Worm (Caenorhabditis elegans): ENCODE results near the gene Y59C2A.1.
"Not testable (repeated sequence)": the region's sequence is repeated elsewhere in the genome, so short reads cannot be mapped to it uniquely, and the experiment has no call there.

Y59C2A.1 gene

ce11 chrII:2207812-2208211 is at the start of gene Y59C2A.1:
Gene Y59C2A.1 (plus strand): TSS chrII:2208112.
- TF ChIP-seq nhr-237 (tag; optimal IDR thresholded peaks at IDR 0.05) (no peak), dmd-4 (tag; optimal IDR thresholded peaks at IDR 0.05) (no peak), crh-2 (tag; optimal IDR thresholded peaks at IDR 0.05) (no peak), ZK546.5 (tag; optimal IDR thresholded peaks at IDR 0.05) (no peak)

DNA sequence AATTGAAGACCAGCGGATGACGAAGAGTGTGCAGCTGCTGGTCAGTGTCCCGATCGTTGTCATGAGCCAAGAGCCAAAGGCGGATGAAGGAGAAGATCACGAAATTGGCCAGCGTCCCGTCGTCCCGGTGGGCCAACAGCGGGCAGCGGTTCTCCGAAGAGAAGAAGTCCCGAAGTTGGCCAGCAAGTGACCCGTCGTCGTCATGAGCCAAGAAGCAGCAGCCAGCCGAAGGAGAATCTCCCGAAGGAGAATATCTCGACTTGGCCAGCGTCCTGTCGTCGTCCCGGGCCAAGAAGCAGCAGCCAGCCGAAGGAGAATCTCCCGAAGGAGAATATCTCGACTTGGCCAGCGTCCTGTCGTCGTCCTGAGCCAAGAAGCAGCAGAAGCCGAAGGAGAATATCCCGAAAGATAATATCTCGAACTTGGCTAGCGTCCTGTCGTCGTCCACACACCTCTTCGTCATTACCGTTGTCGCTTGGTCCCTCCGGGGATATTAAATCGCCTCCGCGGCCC is 44.5 kb upstream of the Y59C2A.1 start, which contains the start of gene C33C12.11:
TSS of gene C33C12.11 (minus strand) at position 463 of the 513 bp plus-strand sequence.
- TF ChIP-seq nhr-25, nhr-6, dmd-4 (tag; optimal IDR thresholded peaks at IDR 0.05): not testable (repeated sequence)

ce11 chrII:2166376-2166775 is 41.5 kb upstream of the Y59C2A.1 start, which contains the start of gene C33C12.4:
Gene C33C12.4 (minus strand): TSS chrII:2166476.
- TF ChIP-seq ceh-82 (tag; optimal IDR thresholded peaks at IDR 0.05) (no peak), ceh-16 (tag; optimal IDR thresholded peaks at IDR 0.05) (no peak), peb-1 (tag; optimal IDR thresholded peaks at IDR 0.05) (no peak), nhr-237 (tag; optimal IDR thresholded peaks at IDR 0.05) (no peak), sem-4 (tag; optimal IDR thresholded peaks at IDR 0.05) (no peak), lin-11 (tag; optimal IDR thresholded peaks at IDR 0.05) (no peak), fos-1 (tag; optimal IDR thresholded peaks at IDR 0.05) (no peak), R02D3.7 (tag; optimal IDR thresholded peaks at IDR 0.05) (no peak), aly-2 (tag; optimal IDR thresholded peaks at IDR 0.05) (no peak), unc-39 (tag; optimal IDR thresholded peaks at IDR 0.05) (no peak), C34F6.9 (tag; optimal IDR thresholded peaks at IDR 0.05) (no peak), sma-9 (GFP tag; optimal IDR thresholded peaks at IDR 0.05) (no peak), sma-9 (tag; optimal IDR thresholded peaks at IDR 0.05) (no peak), crh-2 (tag; optimal IDR thresholded peaks at IDR 0.05) (no peak), elt-3 (tag; optimal IDR thresholded peaks at IDR 0.05) (no peak), sma-3 (GFP tag; optimal IDR thresholded peaks at IDR 0.05) (no peak), nhr-23 (tag; optimal IDR thresholded peaks at IDR 0.05) (no peak), nhr-77 (tag; optimal IDR thresholded peaks at IDR 0.05) (no peak), zag-1 (tag; optimal IDR thresholded peaks at IDR 0.05) (no peak), lin-13 (GFP tag; optimal IDR thresholded peaks at IDR 0.05) (no peak), gmeb-1 (tag; optimal IDR thresholded peaks at IDR 0.05) (no peak)

- TF ChIP-seq elt-3 (tag; optimal IDR thresholded peaks at IDR 0.05) (no peak), fos-1 (tag; optimal IDR thresholded peaks at IDR 0.05) (no peak), blmp-1 (tag; optimal IDR thresholded peaks at IDR 0.05; ENCODE audit: insufficient read depth) (no peak), mab-5 (tag; optimal IDR thresholded peaks at IDR 0.05) (no peak), crh-2 (tag; optimal IDR thresholded peaks at IDR 0.05) (no peak), nhr-11 (tag; optimal IDR thresholded peaks at IDR 0.05) (no peak), aly-2 (tag; optimal IDR thresholded peaks at IDR 0.05) (no peak)
These were observed 39.5 kb upstream of the Y59C2A.1 start, which contains the start of gene fbxb-38 for ce11 chrII:2168374-2168773. Gene fbxb-38 (minus strand): TSS chrII:2168763.

ce11 chrII:2170085-2170484 is 37.8 kb upstream of the Y59C2A.1 start, which contains the start of gene C33C12.12:
Gene C33C12.12 (minus strand): TSS chrII:2170185.
- no peak for TF ChIP-seq unc-39 (tag; optimal IDR thresholded peaks at IDR 0.05)

ce11 chrII:2175367-2175766 is 32.5 kb upstream of the Y59C2A.1 start, which contains the start of gene C33C12.7:
Gene C33C12.7 (minus strand): TSS chrII:2175467.
- no peak for TF ChIP-seq ztf-1 (GFP tag; conservative IDR thresholded peaks at IDR 0.05)
- TF ChIP-seq ama-1 (optimal IDR thresholded peaks at IDR 0.05), result no peak
- TF ChIP-seq ztf-11 (tag; optimal IDR thresholded peaks at IDR 0.05), result no peak
- no peak for TF ChIP-seq dmd-4 (tag; optimal IDR thresholded peaks at IDR 0.05)
- TF ChIP-seq ztf-4 (tag; optimal IDR thresholded peaks at IDR 0.05), result no peak
- no peak for TF ChIP-seq lsy-2 (tag; optimal IDR thresholded peaks at IDR 0.05)
- no peak for TF ChIP-seq nhr-12 (tag; optimal IDR thresholded peaks at IDR 0.05)
- TF ChIP-seq mdl-1 (tag; optimal IDR thresholded peaks at IDR 0.05), result no peak
- no peak for TF ChIP-seq gmeb-1 (tag; optimal IDR thresholded peaks at IDR 0.05)
- no peak for TF ChIP-seq alr-1 (tag; optimal IDR thresholded peaks at IDR 0.05)
- no peak for TF ChIP-seq F13H6.1 (tag; optimal IDR thresholded peaks at IDR 0.05)
- no peak for TF ChIP-seq nhr-77 (tag; optimal IDR thresholded peaks at IDR 0.05)
- TF ChIP-seq nhr-11 (tag; optimal IDR thresholded peaks at IDR 0.05), result no peak
